Worm (Caenorhabditis elegans) whole organism, L4 larva: Measurements from ENCODE around the gene Y50D7A.8.

Source experiments
- ceh-82 ChIP-seq: sonication (generic microtip); optimal IDR thresholded peaks from 2 replicates; lab custom pipeline; 2017; ENCODE audit warnings: missing biosample characterization, missing genetic modification characterization
- dpl-1 ChIP-seq: fragments of 150-350 bp; optimal IDR thresholded peaks from 2 replicates; lab custom pipeline; 2014; ENCODE audit warnings: missing biosample characterization, missing genetic modification reagents, missing genetic modification characterization
- duxl-1 ChIP-seq: sonication (generic microtip); optimal IDR thresholded peaks from 2 replicates; lab custom pipeline; 2016; ENCODE audit warnings: mild to moderate bottlenecking, missing genetic modification characterization, moderate library complexity, missing compliant biosample characterization; ENCODE audit not compliant: poor library complexity
- egl-27 ChIP-seq: sonication (generic microtip); optimal IDR thresholded peaks from 3 replicates; lab custom pipeline; 2017; ENCODE audit warnings: missing biosample characterization, missing genetic modification reagents, missing genetic modification characterization
- mdl-1 ChIP-seq, 2 experiments: fragments of 150-350 bp in 1 of 2; sonication (generic microtip) in 1 of 2; optimal IDR thresholded peaks; 2 replicates each; lab custom pipeline; 2014 to 2017; ENCODE audit warnings: missing biosample characterization in 2 of 2, missing genetic modification characterization in 2 of 2
- nhr-237 ChIP-seq: sonication (generic microtip); optimal IDR thresholded peaks from 2 replicates; lab custom pipeline; 2017; ENCODE audit warnings: missing biosample characterization, missing genetic modification characterization
- snpc-1.2 ChIP-seq: fragments of 200-800 bp; sonication (Bioruptor generic); IDR thresholded peaks from 2 replicates; pipeline ENCODE4 v1.3.6; 2022; ENCODE audit warnings: missing genetic modification reagents, missing genetic modification characterization, missing compliant biosample characterization
- unc-130 ChIP-seq: sonication (generic microtip); optimal IDR thresholded peaks from 2 replicates; lab custom pipeline; 2016; ENCODE audit warnings: missing genetic modification reagents, missing genetic modification characterization, missing compliant biosample characterization
- unc-62 ChIP-seq, 3 experiments: fragments of 150-350 bp in 1 of 3; sonication (generic microtip); optimal IDR thresholded peaks in 2 of 3; peaks in 1 of 3; 1 replicate in 1 of 3; 2 replicates in 2 of 3; lab custom pipeline; 2014 to 2017; ENCODE audit warnings: missing biosample characterization in 3 of 3, missing genetic modification characterization in 3 of 3, missing genetic modification reagents in 3 of 3, missing genotype in 1 of 3

DNA sequence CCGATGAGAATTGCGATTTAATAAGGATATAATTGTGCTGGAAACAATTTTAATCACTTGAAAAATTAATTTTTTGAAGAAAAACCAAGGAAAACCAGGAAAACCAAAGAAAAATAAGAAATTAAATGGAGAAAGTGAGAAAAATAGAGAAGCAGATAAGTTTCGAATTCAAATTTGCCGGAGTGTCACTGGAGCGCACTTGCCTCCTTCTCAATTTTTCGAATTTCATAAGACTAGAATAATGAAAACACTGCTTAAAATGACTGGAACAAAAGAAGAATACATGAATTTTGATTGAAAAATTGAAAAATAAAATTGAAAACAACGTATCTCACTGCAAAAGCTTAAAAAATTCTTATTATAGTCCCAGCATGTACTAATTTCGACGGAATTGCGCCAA, 5.4 kb upstream of the Y50D7A.8 start:
- no peak for TF ChIP-seq egl-27 (tag; lab: Kevin White, UChicago)
- TF ChIP-seq ceh-82 (tag; lab: Kevin White, UChicago): no peak
- TF ChIP-seq mdl-1 (tag; optimal IDR thresholded peaks at IDR 0.05; lab: Kevin White, UChicago): no peak
- TF ChIP-seq unc-62 (GFP tag; optimal IDR thresholded peaks at IDR 0.05 in 1 of 2; lab: Kevin White, UChicago): peak in 1 of 2 experiments; percentile 78
- TF ChIP-seq unc-62 (tag; optimal IDR thresholded peaks at IDR 0.05; lab: Kevin White, UChicago): no peak
- TF ChIP-seq snpc-1.2 (GFP tag; lab: Robert Waterston, UW): no peak
- TF ChIP-seq unc-130 (GFP tag; lab: Kevin White, UChicago): no peak
- no peak for TF ChIP-seq nhr-237 (tag; lab: Kevin White, UChicago)
- TF ChIP-seq duxl-1 (tag; lab: Kevin White, UChicago): no peak
- no peak for TF ChIP-seq dpl-1 (GFP tag; lab: Kevin White, UChicago)
